Worm (Caenorhabditis elegans) whole organism, late embryonic: Measurements from ENCODE around the gene col-9.

Source experiments
- F13H6.1 ChIP-seq: sonication (generic microtip); optimal IDR thresholded peaks from 2 replicates; lab custom pipeline; 2016; ENCODE audit warnings: missing genetic modification characterization, missing compliant biosample characterization
- K02D7.2 ChIP-seq: sonication (generic microtip); optimal IDR thresholded peaks from 2 replicates; lab custom pipeline; 2017; ENCODE audit warnings: mild to moderate bottlenecking, missing genetic modification characterization, missing compliant biosample characterization
- ama-1 ChIP-seq: fragments of 150-350 bp; optimal IDR thresholded peaks from 2 replicates; lab custom pipeline; 2014
- dve-1 ChIP-seq: sonication (generic microtip); optimal IDR thresholded peaks from 2 replicates; lab custom pipeline; 2017; ENCODE audit warnings: antibody characterized with exemption, mild to moderate bottlenecking, missing genetic modification characterization, missing compliant biosample characterization
- gmeb-2 ChIP-seq: sonication (generic microtip); optimal IDR thresholded peaks from 2 replicates; lab custom pipeline; 2016; ENCODE audit warnings: missing genetic modification characterization, inconsistent platforms, missing compliant biosample characterization
- madf-2 ChIP-seq: sonication (generic microtip); optimal IDR thresholded peaks from 2 replicates; lab custom pipeline; 2017; ENCODE audit warnings: missing genetic modification characterization, missing compliant biosample characterization
- nhr-11 ChIP-seq: fragments of 150-350 bp; optimal IDR thresholded peaks from 2 replicates; lab custom pipeline; 2014; ENCODE audit warnings: missing biosample characterization, missing genetic modification characterization
- pros-1 ChIP-seq: fragments of 150-350 bp; optimal IDR thresholded peaks from 2 replicates; lab custom pipeline; 2014; ENCODE audit warnings: missing biosample characterization, missing genetic modification reagents, missing genetic modification characterization
- zip-5 ChIP-seq: sonication (generic microtip); optimal IDR thresholded peaks from 2 replicates; lab custom pipeline; 2016; ENCODE audit warnings: missing genetic modification characterization, missing compliant biosample characterization

DNA sequence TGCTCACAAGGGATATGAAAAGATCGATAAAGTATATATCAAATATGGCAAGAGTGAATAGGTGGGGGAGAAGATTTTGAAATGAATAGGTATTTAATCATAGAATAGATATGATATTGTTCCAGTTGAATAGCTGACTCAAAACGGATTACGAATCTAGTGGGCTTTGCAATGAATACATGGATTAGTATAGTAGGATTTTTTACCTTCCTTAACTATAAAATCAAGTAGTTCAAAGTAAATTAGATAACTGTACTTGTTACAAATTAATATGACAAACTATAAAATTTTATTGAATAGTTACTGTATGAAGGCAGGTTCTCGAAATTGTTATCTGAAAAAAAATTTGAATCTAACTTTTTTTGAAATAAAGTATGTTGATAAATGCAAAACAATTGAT is 38.9 kb upstream of the col-9 start, which contains the start of gene odr-1:
- no peak for TF ChIP-seq zip-5 (tag; lab: Kevin White, UChicago)
- TF ChIP-seq ama-1 (lab: Kevin White, UChicago), result no peak
- TF ChIP-seq dve-1 (tag; lab: Kevin White, UChicago), result no peak
- TF ChIP-seq gmeb-2 (tag; lab: Kevin White, UChicago), result no peak
- TF ChIP-seq F13H6.1, result no peak
- no peak for TF ChIP-seq pros-1
- no peak for TF ChIP-seq madf-2 (tag; lab: Kevin White, UChicago)
- no peak for TF ChIP-seq nhr-11 (tag; lab: Kevin White, UChicago)
- TF ChIP-seq K02D7.2 (tag; lab: Kevin White, UChicago), result no peak
